Worm (Caenorhabditis elegans): ENCODE measurements around the gene srpa-68.

The srpa-68 gene

DNA sequence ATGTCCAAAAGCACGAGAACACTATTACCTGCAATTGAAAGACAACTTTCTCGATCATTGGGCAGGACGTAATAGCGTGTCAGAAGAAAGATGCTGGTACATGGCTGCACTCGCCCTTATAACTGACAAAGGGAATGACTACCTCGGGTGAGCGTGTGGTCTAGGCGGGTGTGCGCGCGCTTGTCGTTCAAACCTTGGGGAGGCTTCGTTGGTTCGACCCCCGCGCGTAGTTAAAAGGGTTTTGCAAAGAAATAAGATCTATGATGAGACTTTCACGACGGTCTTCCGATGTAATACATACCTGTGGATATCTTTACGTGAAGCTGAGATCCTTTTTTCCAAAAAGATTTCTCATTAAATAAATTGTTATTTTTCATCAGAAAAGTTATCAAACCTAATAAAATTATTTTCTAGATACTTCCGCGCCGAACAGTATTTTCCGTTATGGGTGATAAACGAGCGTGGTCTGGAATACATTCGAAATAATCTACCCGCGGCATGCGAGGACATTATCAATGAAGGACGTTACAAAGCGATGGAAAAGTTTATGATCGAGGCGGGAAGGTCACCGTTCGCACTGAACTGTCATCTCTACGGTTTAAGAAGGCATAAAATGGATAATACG is 12.1 kb upstream of the srpa-68 start:
- TF ChIP-seq ets-4 (GFP tag; optimal IDR thresholded peaks at IDR 0.05) (peak; percentile 100), F57A8.1 (GFP tag; optimal IDR thresholded peaks at IDR 0.05) (peak; percentile 100), akir-1 (GFP tag; optimal IDR thresholded peaks at IDR 0.05) (peak; percentile 89), mes-4 (tag; optimal IDR thresholded peaks at IDR 0.05) (peak; percentile 96), ztf-6 (GFP tag; IDR thresholded peaks at IDR 0.05) (peak; percentile 95), Y53G8AR.9 (GFP tag; conservative IDR thresholded peaks at IDR 0.05) (peak; percentile 96), sptf-2 (GFP tag; optimal IDR thresholded peaks at IDR 0.05) (peak; percentile 100), madf-8 (GFP tag; conservative IDR thresholded peaks at IDR 0.05) (peak; percentile 81), egl-44 (GFP tag; IDR thresholded peaks at IDR 0.05) (peak; percentile 99), let-607 (tag; optimal IDR thresholded peaks at IDR 0.05) (peak; percentile 84 to 90), let-526 (GFP tag; IDR thresholded peaks at IDR 0.05) (peak; percentile 97), ceh-58 (GFP tag; IDR thresholded peaks at IDR 0.05) (peak; percentile 100), dpff-1 (tag; optimal IDR thresholded peaks at IDR 0.05) (peak; percentile 99), F37B4.10 (GFP tag; IDR thresholded peaks at IDR 0.05) (peak; percentile 100), F39B2.1 (GFP tag; IDR thresholded peaks at IDR 0.05) (peak; percentile 96), hrde-1 (tag; optimal IDR thresholded peaks at IDR 0.05; ENCODE audit: borderline replicate concordance) (peak; percentile 98), dox-1 (GFP tag; IDR thresholded peaks at IDR 0.05) (peak; percentile 99), B0261.1 (tag; optimal IDR thresholded peaks at IDR 0.05) (peak; percentile 99), repo-1 (tag; optimal IDR thresholded peaks at IDR 0.05) (peak; percentile 99), T26A5.8 (tag; optimal IDR thresholded peaks at IDR 0.05) (peak; percentile 100), cebp-2 (GFP tag; IDR thresholded peaks at IDR 0.05) (peak; percentile 100), F22D6.2 (tag; optimal IDR thresholded peaks at IDR 0.05) (peak; percentile 90), athp-1 (tag; optimal IDR thresholded peaks at IDR 0.05) (peak; percentile 99), ZK185.1 (tag; optimal IDR thresholded peaks at IDR 0.05; ENCODE audit: poor library complexity, severe bottlenecking) (peak; percentile 96), attf-5 (GFP tag; optimal IDR thresholded peaks at IDR 0.05) (peak; percentile 97), Y56A3A.18 (GFP tag; IDR thresholded peaks at IDR 0.05) (peak; percentile 99), pbrm-1 (GFP tag; IDR thresholded peaks at IDR 0.05) (peak; percentile 90), nfya-2 (GFP tag; IDR thresholded peaks at IDR 0.05) (peak; percentile 97), C06A6.2 (GFP tag; conservative IDR thresholded peaks at IDR 0.05) (peak; percentile 94), ceh-100 (GFP tag; IDR thresholded peaks at IDR 0.05) (peak; percentile 86), him-1 (tag; optimal IDR thresholded peaks at IDR 0.05) (peak; percentile 99), nhr-120 (GFP tag; IDR thresholded peaks at IDR 0.05) (peak; percentile 100), aptf-3 (GFP tag; IDR thresholded peaks at IDR 0.05) (peak; percentile 99), ztf-22 (GFP tag; optimal IDR thresholded peaks at IDR 0.05) (peak; percentile 96), unc-62 (GFP tag; optimal IDR thresholded peaks at IDR 0.05) (no peak), fkh-3 (tag; optimal IDR thresholded peaks at IDR 0.05) (peak; percentile 100), ceh-91 (GFP tag; IDR thresholded peaks at IDR 0.05) (peak; percentile 80), ccch-3 (GFP tag; optimal IDR thresholded peaks at IDR 0.05) (peak; percentile 98), nhr-179 (tag; optimal IDR thresholded peaks at IDR 0.05) (peak; percentile 90), Y79H2A.3 (GFP tag; conservative IDR thresholded peaks at IDR 0.05) (peak; percentile 96), bed-2 (GFP tag; IDR thresholded peaks at IDR 0.05) (peak; percentile 96), C17E4.6 (GFP tag; IDR thresholded peaks at IDR 0.05) (peak; percentile 96), ceh-27 (GFP tag; optimal IDR thresholded peaks at IDR 0.05) (peak; percentile 99), lsy-27 (tag; optimal IDR thresholded peaks at IDR 0.05; ENCODE audit: borderline replicate concordance, insufficient read depth) (peak; percentile 91), ztf-3 (GFP tag; optimal IDR thresholded peaks at IDR 0.05) (peak; percentile 87), efl-1 (GFP tag; optimal IDR thresholded peaks at IDR 0.05) (peak; percentile 49), tbp1 (GFP tag; optimal IDR thresholded peaks at IDR 0.05) (peak; percentile 96), unc-130 (GFP tag; optimal IDR thresholded peaks at IDR 0.05) (peak; percentile 85)

Measured in whole organism, young adult.